Fruit fly (Drosophila melanogaster) whole organism, embryonic: ENCODE measurements around the gene SelG.
A peak's percentile ranks its signal among the peaks of the same experiment; 100 is the strongest.

Experiments
- CG11456 ChIP-seq: fragments of 200-800 bp; sonication (Bioruptor generic); IDR thresholded peaks from 3 replicates; pipeline ENCODE4 v1.3.6; 2022; ENCODE audit warnings: missing biosample characterization, missing genetic modification characterization
- CG1233 ChIP-seq: fragments of 200-800 bp; sonication (Bioruptor generic); optimal IDR thresholded peaks from 4 replicates; lab custom pipeline; 2018; ENCODE audit warnings: missing biosample characterization, mild to moderate bottlenecking, missing genetic modification characterization
- CG12659 ChIP-seq: fragments of 200-800 bp; sonication (Bioruptor generic); optimal IDR thresholded peaks from 3 replicates; lab custom pipeline; 2017; ENCODE audit warnings: mild to moderate bottlenecking, missing biosample characterization, missing genetic modification reagents, missing genetic modification characterization
- CG13775 ChIP-seq: fragments of 200-800 bp; sonication (Bioruptor generic); optimal IDR thresholded peaks from 3 replicates; lab custom pipeline; 2017; ENCODE audit warnings: missing biosample characterization, mild to moderate bottlenecking, missing genetic modification characterization
- CG14014 ChIP-seq: fragments of 200-800 bp; sonication (Bioruptor generic); IDR thresholded peaks from 2 replicates; pipeline ENCODE4 v1.3.6; 2022; ENCODE audit warnings: missing biosample characterization, missing genetic modification characterization
- CG14710 ChIP-seq: fragments of 200-800 bp; sonication (Bioruptor generic); optimal IDR thresholded peaks from 3 replicates; lab custom pipeline; 2019; ENCODE audit warnings: missing biosample characterization, mild to moderate bottlenecking, missing genetic modification characterization, moderate library complexity
- CG14965 ChIP-seq: fragments of 200-800 bp; sonication (Bioruptor generic); optimal IDR thresholded peaks from 2 replicates; lab custom pipeline; 2016; ENCODE audit warnings: missing biosample characterization, missing genetic modification characterization, borderline replicate concordance
- CG15011 ChIP-seq: fragments of 200-800 bp; sonication (Bioruptor generic); optimal IDR thresholded peaks from 3 replicates; lab custom pipeline; 2018; ENCODE audit warnings: missing biosample characterization, mild to moderate bottlenecking, missing genetic modification characterization
- CG15514 ChIP-seq: fragments of 200-800 bp; sonication (Bioruptor generic); optimal IDR thresholded peaks from 3 replicates; lab custom pipeline; 2017; ENCODE audit warnings: missing biosample characterization, missing genetic modification characterization, mild to moderate bottlenecking, moderate library complexity, missing genetic modification reagents
- CG1603 ChIP-seq: fragments of 200-800 bp; sonication (Bioruptor generic); optimal IDR thresholded peaks from 2 replicates; lab custom pipeline; 2019; ENCODE audit warnings: missing biosample characterization, mild to moderate bottlenecking, missing genetic modification characterization, moderate library complexity
- CG16815 ChIP-seq: fragments of 200-800 bp; sonication (Bioruptor generic); optimal IDR thresholded peaks from 3 replicates; lab custom pipeline; 2017; ENCODE audit warnings: missing biosample characterization, mild to moderate bottlenecking, missing genetic modification characterization
- CG18599 ChIP-seq: fragments of 200-800 bp; sonication (Bioruptor generic); optimal IDR thresholded peaks from 3 replicates; lab custom pipeline; 2017; ENCODE audit warnings: missing biosample characterization, missing genetic modification characterization, mild to moderate bottlenecking, moderate library complexity, missing genetic modification reagents
- CG2202 ChIP-seq: fragments of 200-800 bp; sonication (Bioruptor generic); optimal IDR thresholded peaks from 2 replicates; lab custom pipeline; 2018; ENCODE audit warnings: missing biosample characterization, mild to moderate bottlenecking, missing genetic modification characterization
- CG30431 ChIP-seq: fragments of 200-800 bp; sonication (Bioruptor generic); optimal IDR thresholded peaks from 2 replicates; lab custom pipeline; 2017; ENCODE audit warnings: missing biosample characterization, missing genetic modification characterization
- CG3281 ChIP-seq: fragments of 200-800 bp; sonication (Bioruptor generic); optimal IDR thresholded peaks from 3 replicates; lab custom pipeline; 2017; ENCODE audit warnings: missing biosample characterization, mild to moderate bottlenecking, missing genetic modification characterization
- CG34376 ChIP-seq: fragments of 200-800 bp; sonication (Bioruptor generic); optimal IDR thresholded peaks from 2 replicates; lab custom pipeline; 2018; ENCODE audit warnings: missing biosample characterization, mild to moderate bottlenecking, missing genetic modification characterization
- CG4707 ChIP-seq: fragments of 200-800 bp; sonication (Bioruptor generic); optimal IDR thresholded peaks from 2 replicates; lab custom pipeline; 2018; ENCODE audit warnings: missing biosample characterization, mild to moderate bottlenecking, missing genetic modification characterization, moderate library complexity
- CG5245 ChIP-seq: fragments of 200-800 bp; sonication (Bioruptor generic); optimal IDR thresholded peaks from 3 replicates; lab custom pipeline; 2016; ENCODE audit warnings: missing biosample characterization, missing genetic modification characterization
- CG5953 ChIP-seq: fragments of 200-800 bp; sonication (Bioruptor generic); IDR thresholded peaks from 2 replicates; pipeline ENCODE4 v1.3.6; 2022; ENCODE audit warnings: missing biosample characterization, missing genetic modification characterization
- CG6791 ChIP-seq: fragments of 200-800 bp; sonication (Bioruptor generic); IDR thresholded peaks from 3 replicates; pipeline ENCODE4 v1.3.6; 2022; ENCODE audit warnings: missing biosample characterization, missing genetic modification characterization; ENCODE audit not compliant: partially characterized antibody
- CG7928 ChIP-seq: fragments of 200-800 bp; sonication (Bioruptor generic); optimal IDR thresholded peaks from 2 replicates; lab custom pipeline; 2017; ENCODE audit warnings: missing biosample characterization, mild to moderate bottlenecking, missing genetic modification characterization
- CG8388 ChIP-seq: fragments of 200-800 bp; sonication (Bioruptor generic); optimal IDR thresholded peaks from 2 replicates; lab custom pipeline; 2019; ENCODE audit warnings: missing biosample characterization, mild to moderate bottlenecking, missing genetic modification characterization, moderate library complexity
- CG8765 ChIP-seq: fragments of 200-800 bp; sonication (Bioruptor generic); IDR thresholded peaks from 2 replicates; pipeline ENCODE4 v1.3.6; 2022; ENCODE audit warnings: missing biosample characterization, missing genetic modification characterization
- CG9215 ChIP-seq: fragments of 200-800 bp; sonication (Bioruptor generic); IDR thresholded peaks from 2 replicates; pipeline ENCODE4 v1.3.6; 2022; ENCODE audit warnings: missing biosample characterization, missing genetic modification characterization
- CG9932 ChIP-seq: fragments of 200-800 bp; sonication (Bioruptor generic); IDR thresholded peaks from 2 replicates; pipeline ENCODE4 v1.3.6; 2022; ENCODE audit warnings: missing biosample characterization, missing genetic modification characterization
- Dip2 ChIP-seq: fragments of 200-800 bp; sonication (Bioruptor generic); IDR thresholded peaks from 2 replicates; pipeline ENCODE4 v1.3.6; 2022; ENCODE audit warnings: missing biosample characterization, missing genetic modification characterization
- HLH3B ChIP-seq: fragments of 200-800 bp; sonication (Bioruptor generic); IDR thresholded peaks from 2 replicates; pipeline ENCODE4 v1.3.6; 2022; ENCODE audit warnings: missing biosample characterization, missing genetic modification characterization
- Hey ChIP-seq: fragments of 200-800 bp; sonication (Bioruptor generic); optimal IDR thresholded peaks from 3 replicates; lab custom pipeline; 2018; ENCODE audit warnings: missing biosample characterization, mild to moderate bottlenecking, missing genetic modification characterization
- Kr ChIP-seq: fragments of 200-800 bp; sonication (Bioruptor generic); optimal IDR thresholded peaks from 2 replicates; lab custom pipeline; 2017; ENCODE audit warnings: missing biosample characterization, mild to moderate bottlenecking, missing genetic modification characterization
- Lhr ChIP-seq: fragments of 200-800 bp; sonication (Bioruptor generic); optimal IDR thresholded peaks from 3 replicates; lab custom pipeline; 2017; ENCODE audit warnings: mild to moderate bottlenecking, missing biosample characterization, missing genetic modification reagents, missing genetic modification characterization
- Med ChIP-seq: fragments of 200-800 bp; sonication (Bioruptor generic); peaks from one replicate; lab custom pipeline; 2016; ENCODE audit warnings: missing biosample characterization, missing genetic modification characterization, mild to moderate bottlenecking, inconsistent platforms, moderate library complexity
- NFAT ChIP-seq: fragments of 200-800 bp; sonication (Bioruptor generic); IDR thresholded peaks from 2 replicates; pipeline ENCODE4 v1.3.6; 2022; ENCODE audit warnings: missing biosample characterization, missing genetic modification characterization
- Sry-δ ChIP-seq: fragments of 200-800 bp; sonication (Bioruptor generic); optimal IDR thresholded peaks from 2 replicates; lab custom pipeline; 2016; ENCODE audit warnings: missing biosample characterization, missing genetic modification characterization
- croc ChIP-seq: fragments of 200-800 bp; sonication (Bioruptor generic); conservative IDR thresholded peaks from 3 replicates; pipeline ENCODE4 v1.3.6; 2022; ENCODE audit warnings: missing biosample characterization, missing genetic modification characterization
- dmrt11E ChIP-seq: fragments of 200-800 bp; sonication (Bioruptor generic); optimal IDR thresholded peaks from 3 replicates; lab custom pipeline; 2018; ENCODE audit warnings: missing biosample characterization, mild to moderate bottlenecking, missing genetic modification characterization, moderate library complexity
- hth ChIP-seq: fragments of >200 bp; optimal IDR thresholded peaks from 2 replicates; lab custom pipeline; 2017; ENCODE audit warnings: inconsistent platforms
- klu ChIP-seq: fragments of 200-800 bp; sonication (Bioruptor generic); IDR thresholded peaks from 2 replicates; pipeline ENCODE4 v1.3.6; 2022; ENCODE audit warnings: missing biosample characterization, missing genetic modification characterization
- lbe ChIP-seq: fragments of 200-800 bp; sonication (Bioruptor generic); optimal IDR thresholded peaks from 2 replicates; lab custom pipeline; 2016; ENCODE audit warnings: missing biosample characterization, mild to moderate bottlenecking, missing genetic modification characterization
- lola ChIP-seq, 3 experiments: fragments of >200 bp in 2 of 3; fragments of 200-800 bp in 1 of 3; sonication (Bioruptor generic) in 1 of 3; optimal IDR thresholded peaks; 2 replicates each; lab custom pipeline; 2017 to 2019; ENCODE audit warnings: missing biosample characterization in 3 of 3, missing genetic modification characterization in 3 of 3, mild to moderate bottlenecking in 1 of 3, moderate library complexity in 1 of 3
- nerfin-1 ChIP-seq: fragments of 200-800 bp; sonication (Bioruptor generic); optimal IDR thresholded peaks from 3 replicates; lab custom pipeline; 2019; ENCODE audit warnings: missing biosample characterization, mild to moderate bottlenecking, missing genetic modification characterization, moderate library complexity
- prd ChIP-seq, 3 experiments: fragments of >200 bp in 2 of 3; fragments of 200-800 bp in 1 of 3; sonication (Bioruptor generic) in 1 of 3; optimal IDR thresholded peaks in 2 of 3; IDR thresholded peaks in 1 of 3; 2 replicates in 2 of 3; 3 replicates in 1 of 3; pipeline versions ENCODE4 v1.3.6 to Lab custom; 2017 to 2022; ENCODE audit warnings: missing biosample characterization in 1 of 3, missing genetic modification characterization in 1 of 3
- pros ChIP-seq: fragments of 200-800 bp; sonication (Bioruptor generic); optimal IDR thresholded peaks from 3 replicates; lab custom pipeline; 2019; ENCODE audit warnings: missing biosample characterization, mild to moderate bottlenecking, missing genetic modification characterization, moderate library complexity
- ranshi ChIP-seq: fragments of 200-800 bp; sonication (Bioruptor generic); IDR thresholded peaks from 2 replicates; pipeline ENCODE4 v1.3.6; 2022; ENCODE audit warnings: missing biosample characterization, missing genetic modification characterization
- ro ChIP-seq: fragments of 200-800 bp; sonication (Bioruptor generic); IDR thresholded peaks from 2 replicates; pipeline ENCODE4 v1.3.6; 2022; ENCODE audit warnings: missing biosample characterization, missing genetic modification characterization
- shn ChIP-seq: fragments of 200-800 bp; sonication (Bioruptor generic); optimal IDR thresholded peaks from 3 replicates; lab custom pipeline; 2016; ENCODE audit warnings: missing biosample characterization, missing genetic modification characterization
- sqz ChIP-seq: fragments of 200-800 bp; sonication (Bioruptor generic); optimal IDR thresholded peaks from 3 replicates; lab custom pipeline; 2018; ENCODE audit warnings: missing biosample characterization, mild to moderate bottlenecking, missing genetic modification characterization
- tna ChIP-seq: fragments of 200-800 bp; sonication (Bioruptor generic); IDR thresholded peaks from 2 replicates; pipeline ENCODE4 v1.3.6; 2022; ENCODE audit warnings: missing biosample characterization, missing genetic modification characterization; ENCODE audit not compliant: partially characterized antibody
- twi ChIP-seq: fragments of 200-800 bp; optimal IDR thresholded peaks from 2 replicates; lab custom pipeline; 2019; ENCODE audit warnings: missing biosample characterization, mild to moderate bottlenecking, missing genetic modification characterization, moderate library complexity
- unpg ChIP-seq: fragments of 200-800 bp; sonication (Bioruptor generic); optimal IDR thresholded peaks from 3 replicates; lab custom pipeline; 2018; ENCODE audit warnings: missing biosample characterization, mild to moderate bottlenecking, missing genetic modification characterization, moderate library complexity
- wor ChIP-seq: fragments of 200-800 bp; sonication (Bioruptor generic); IDR thresholded peaks from 2 replicates; pipeline ENCODE4 v1.3.6; 2022; ENCODE audit warnings: missing biosample characterization, missing genetic modification characterization

SelG gene

DNA sequence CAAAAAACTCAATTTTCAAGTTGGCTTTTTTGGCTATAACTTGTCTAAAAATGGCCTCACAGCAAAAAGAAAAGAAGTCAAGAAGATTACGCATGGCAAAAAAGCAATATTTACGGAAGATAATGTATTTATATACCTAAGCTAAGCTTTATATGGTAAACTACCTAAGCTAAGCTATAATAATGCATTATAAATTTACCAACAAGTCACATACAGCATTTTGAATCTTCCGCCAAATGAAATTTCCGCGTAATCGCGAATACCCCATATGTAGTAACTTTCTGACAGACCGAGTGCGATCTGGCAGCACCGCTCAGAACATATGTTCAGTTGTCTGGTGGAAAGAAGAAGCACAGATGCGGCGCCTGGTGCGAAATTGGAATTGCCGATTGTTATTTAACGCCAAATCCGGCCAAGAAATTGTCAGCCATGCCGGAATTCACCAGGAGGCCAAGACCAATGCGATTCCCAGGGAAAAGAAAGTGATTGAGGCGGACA lies 4.6 kb downstream of the SelG start, which contains the start of gene sicily (continued):
- 0 out of 2 replicates have a peak, but pooled peaks have one; percentile 23 for TF ChIP-seq CG9932
- no peak for TF ChIP-seq hth
- TF ChIP-seq CG5953 (GFP tag; lab: Robert Waterston, UW): no peak
- TF ChIP-seq CG11456 (GFP tag; lab: Robert Waterston, UW): no peak
- TF ChIP-seq CG9215 (GFP tag; lab: Robert Waterston, UW): no peak
- no peak for TF ChIP-seq CG5245 (GFP tag; lab: Kevin White, UChicago)
- TF ChIP-seq CG1233 (GFP tag; lab: Kevin White, UChicago): no peak
- TF ChIP-seq CG15514 (GFP tag; lab: Kevin White, UChicago): peak; percentile 62
- no peak for TF ChIP-seq sqz (GFP tag; lab: Kevin White, UChicago)
- TF ChIP-seq CG14710: peak; percentile 3
- TF ChIP-seq pros (GFP tag; lab: Kevin White, UChicago): no peak
- no peak for TF ChIP-seq CG6791 (GFP tag; lab: Robert Waterston, UW)
- TF ChIP-seq CG2202 (tag; lab: Kevin White, UChicago): no peak
- no peak for TF ChIP-seq CG8765 (GFP tag; lab: Robert Waterston, UW)
- no peak for TF ChIP-seq CG14014 (GFP tag; lab: Robert Waterston, UW)
- no peak for TF ChIP-seq ranshi
- TF ChIP-seq CG4707 (GFP tag; lab: Kevin White, UChicago): no peak
- TF ChIP-seq wor (GFP tag; lab: Robert Waterston, UW): no peak
- TF ChIP-seq shn (GFP tag; lab: Kevin White, UChicago): no peak
- peak; percentile 41 for TF ChIP-seq twi (tag; lab: Kevin White, UChicago)
- TF ChIP-seq CG7928 (GFP tag; lab: Kevin White, UChicago): no peak
- TF ChIP-seq Sry-δ: peak; percentile 42
- no peak for TF ChIP-seq CG16815 (GFP tag; lab: Kevin White, UChicago)
- no peak for TF ChIP-seq CG3281 (GFP tag; lab: Kevin White, UChicago)
- TF ChIP-seq HLH3B (GFP tag; lab: Robert Waterston, UW): no peak
- no peak for TF ChIP-seq Lhr
- TF ChIP-seq lbe: no peak
- TF ChIP-seq Dip2 (GFP tag; lab: Robert Waterston, UW): no peak
- peak; percentile 80 for TF ChIP-seq Med (GFP tag; lab: Kevin White, UChicago)
- TF ChIP-seq Kr (GFP tag; lab: Kevin White, UChicago): no peak
- no peak for TF ChIP-seq CG14965
- TF ChIP-seq tna (GFP tag; lab: Robert Waterston, UW): no peak
- no peak for TF ChIP-seq CG8388 (GFP tag; lab: Kevin White, UChicago)
- no peak for TF ChIP-seq ro (GFP tag; lab: Robert Waterston, UW)
- TF ChIP-seq nerfin-1 (tag; lab: Kevin White, UChicago): no peak
- TF ChIP-seq CG1603 (tag; lab: Kevin White, UChicago): no peak
- no peak for TF ChIP-seq unpg (GFP tag; lab: Kevin White, UChicago)
- no peak for TF ChIP-seq CG12659 (GFP tag; lab: Kevin White, UChicago)
- TF ChIP-seq CG18599 (GFP tag; lab: Kevin White, UChicago): no peak
- TF ChIP-seq CG34376 (GFP tag; lab: Kevin White, UChicago): no peak
- no peak for TF ChIP-seq lola (GFP tag; optimal IDR thresholded peaks at IDR 0.05; lab: Kevin White, UChicago)
- TF ChIP-seq CG15011 (GFP tag; lab: Kevin White, UChicago): no peak
- no peak for TF ChIP-seq croc (GFP tag; lab: Robert Waterston, UW)
- no peak for TF ChIP-seq dmrt11E (tag; lab: Kevin White, UChicago)
- TF ChIP-seq prd (optimal IDR thresholded peaks at IDR 0.05; lab: Kevin White, UChicago): no peak
- no peak for TF ChIP-seq prd (GFP tag; IDR thresholded peaks at IDR 0.05; lab: Robert Waterston, UW)
- TF ChIP-seq CG30431: no peak
- 0 out of 2 replicates have a peak, but pooled peaks have one; percentile 8 for TF ChIP-seq NFAT
- TF ChIP-seq Hey: no peak
- no peak for TF ChIP-seq CG13775 (GFP tag; lab: Kevin White, UChicago)
- no peak for TF ChIP-seq klu (GFP tag; lab: Robert Waterston, UW)
